Worm (Caenorhabditis elegans): ENCODE results near the gene C49F8.14.

ce11 chrX:13359800-13360199, 16.9 kb downstream of the C49F8.14 start:
- no peak for TF ChIP-seq dao-5 (tag; optimal IDR thresholded peaks at IDR 0.05)
- TF ChIP-seq W03F9.2 (tag; optimal IDR thresholded peaks at IDR 0.05), result no peak
